Worm (Caenorhabditis elegans): ENCODE results near the gene T04F3.1.
A peak's percentile ranks its signal among the peaks of the same experiment; 100 is the strongest.

DNA sequence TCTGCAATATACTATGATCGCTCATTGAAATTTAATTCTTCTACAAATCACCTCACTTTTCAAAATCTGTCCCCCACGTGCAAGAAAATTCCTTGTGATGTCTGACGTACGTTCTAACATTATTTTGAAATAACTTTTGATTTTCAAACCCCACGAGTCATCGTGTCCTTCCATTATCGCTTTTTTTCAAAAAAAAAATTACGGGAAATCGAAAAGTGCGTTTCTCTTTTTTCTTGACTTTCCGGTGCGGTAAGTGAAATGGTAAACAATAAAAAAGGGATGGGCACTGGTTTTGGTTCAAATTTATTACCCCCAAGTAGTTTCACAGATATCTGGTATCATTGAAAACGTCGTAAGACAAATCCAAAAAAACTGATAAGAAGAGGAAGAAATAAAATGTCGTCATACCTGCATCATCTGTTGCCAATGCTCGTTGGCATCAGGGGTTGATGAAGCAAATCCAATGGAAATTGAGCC lies 63.7 kb downstream of the T04F3.1 start:
- TF ChIP-seq ztf-4 (tag; optimal IDR thresholded peaks at IDR 0.05) (no peak), sox-4 (tag; optimal IDR thresholded peaks at IDR 0.05) (no peak), nhr-77 (tag; optimal IDR thresholded peaks at IDR 0.05) (no peak), sptf-1 (tag; optimal IDR thresholded peaks at IDR 0.05) (no peak), lin-39 (tag; optimal IDR thresholded peaks at IDR 0.05) (no peak), nhr-76 (tag; optimal IDR thresholded peaks at IDR 0.05) (no peak), fkh-4 (tag; optimal IDR thresholded peaks at IDR 0.05; ENCODE audit: borderline replicate concordance) (no peak), aly-2 (tag; optimal IDR thresholded peaks at IDR 0.05) (no peak), lin-35 (GFP tag; optimal IDR thresholded peaks at IDR 0.05) (peak in 1 of 2 experiments; percentile 50), nhr-237 (tag; optimal IDR thresholded peaks at IDR 0.05) (no peak), nhr-28 (tag; optimal IDR thresholded peaks at IDR 0.05) (no peak)
